Worm (Caenorhabditis elegans) whole organism, L1 larva: Measurements from ENCODE around the gene fnip-2.
A peak's percentile ranks its signal among the peaks of the same experiment; 100 is the strongest.

Source experiments
- C04F5.9 ChIP-seq: sonication (generic microtip); optimal IDR thresholded peaks from 2 replicates; lab custom pipeline; 2016; ENCODE audit warnings: missing genetic modification characterization, missing compliant biosample characterization
- C16A3.4 ChIP-seq: fragments of 150-350 bp; optimal IDR thresholded peaks from 2 replicates; lab custom pipeline; 2014; ENCODE audit warnings: missing biosample characterization, missing genetic modification characterization
- F16B12.6 ChIP-seq: fragments of 150-350 bp; optimal IDR thresholded peaks from 2 replicates; lab custom pipeline; 2014; ENCODE audit warnings: missing biosample characterization, missing genetic modification characterization
- alr-1 ChIP-seq: fragments of 200-800 bp; sonication (Bioruptor generic); optimal IDR thresholded peaks from 2 replicates; lab custom pipeline; 2018; ENCODE audit warnings: borderline replicate concordance, mild to moderate bottlenecking, missing genetic modification characterization, missing compliant biosample characterization
- aly-2 ChIP-seq: fragments of 150-350 bp; optimal IDR thresholded peaks from 2 replicates; lab custom pipeline; 2014; ENCODE audit warnings: missing biosample characterization, missing genetic modification characterization
- ceh-63 ChIP-seq: fragments of 200-800 bp; sonication (Bioruptor generic); optimal IDR thresholded peaks from 2 replicates; lab custom pipeline; 2018; ENCODE audit warnings: mild to moderate bottlenecking, missing genetic modification characterization, missing compliant biosample characterization
- ceh-8 ChIP-seq: fragments of 200-800 bp; sonication (Bioruptor generic); optimal IDR thresholded peaks from 2 replicates; lab custom pipeline; 2018; ENCODE audit warnings: mild to moderate bottlenecking, missing genetic modification characterization, moderate library complexity, missing compliant biosample characterization
- ceh-82 ChIP-seq, 3 experiments: fragments of 150-350 bp in 1 of 3; sonication (generic microtip) in 2 of 3; optimal IDR thresholded peaks; 2 replicates each; lab custom pipeline; 2014 to 2017; ENCODE audit warnings: missing biosample characterization in 3 of 3, missing genetic modification characterization in 3 of 3
- ceh-90 ChIP-seq: sonication (generic microtip); optimal IDR thresholded peaks from 2 replicates; lab custom pipeline; 2016; ENCODE audit warnings: missing genetic modification characterization, missing compliant biosample characterization
- ces-1 ChIP-seq: fragments of 150-350 bp; optimal IDR thresholded peaks from 2 replicates; lab custom pipeline; 2014; ENCODE audit warnings: missing biosample characterization, missing genetic modification reagents, missing genetic modification characterization
- dpl-1 ChIP-seq, 3 experiments: fragments of 150-350 bp in 2 of 3; sonication (generic microtip) in 1 of 3; optimal IDR thresholded peaks; 2 replicates each; lab custom pipeline; 2014 to 2017; ENCODE audit warnings: missing biosample characterization in 3 of 3, missing genetic modification characterization in 3 of 3, missing genetic modification reagents in 3 of 3
- dsc-1 ChIP-seq: sonication (generic microtip); optimal IDR thresholded peaks from 2 replicates; lab custom pipeline; 2016; ENCODE audit warnings: mild to moderate bottlenecking, missing genetic modification characterization, missing compliant biosample characterization
- efl-1 ChIP-seq, 4 experiments: fragments of 150-350 bp; optimal IDR thresholded peaks in 3 of 4; peaks in 1 of 4; 1 replicate in 1 of 4; 2 replicates in 3 of 4; lab custom pipeline; 2014; ENCODE audit warnings: missing biosample characterization in 2 of 4, missing genetic modification characterization in 2 of 4, missing genetic modification reagents in 2 of 4
- efl-3 ChIP-seq: fragments of 200-800 bp; sonication (Bioruptor generic); optimal IDR thresholded peaks from 2 replicates; lab custom pipeline; 2018; ENCODE audit warnings: mild to moderate bottlenecking, missing genetic modification characterization, missing compliant biosample characterization
- egl-13 ChIP-seq: sonication (generic microtip); optimal IDR thresholded peaks from 2 replicates; lab custom pipeline; 2016; ENCODE audit warnings: missing genotype, missing genetic modification reagents, missing genetic modification characterization, missing compliant biosample characterization
- elt-2 ChIP-seq: sonication (generic microtip); optimal IDR thresholded peaks from 2 replicates; lab custom pipeline; 2016; ENCODE audit warnings: missing genetic modification characterization, mild to moderate bottlenecking, inconsistent platforms, missing compliant biosample characterization, missing genetic modification reagents
- elt-3 ChIP-seq, 6 experiments: fragments of 150-350 bp in 1 of 6; sonication (generic microtip); optimal IDR thresholded peaks; 2 replicates each; lab custom pipeline; 2017 to 2018; ENCODE audit warnings: missing biosample characterization in 6 of 6, missing genetic modification characterization in 6 of 6, inconsistent platforms in 1 of 6
- ets-5 ChIP-seq: fragments of 200-800 bp; sonication (Bioruptor generic); IDR thresholded peaks from 2 replicates; pipeline ENCODE4 v1.3.6; 2022; ENCODE audit warnings: missing genetic modification characterization, missing compliant biosample characterization
- fkh-10 ChIP-seq: sonication (generic microtip); optimal IDR thresholded peaks from 2 replicates; lab custom pipeline; 2017; ENCODE audit warnings: missing biosample characterization, missing genetic modification reagents, missing genetic modification characterization
- fkh-4 ChIP-seq: sonication (generic microtip); optimal IDR thresholded peaks from 2 replicates; lab custom pipeline; 2016; ENCODE audit warnings: missing compliant biosample characterization, missing genetic modification characterization, borderline replicate concordance
- grh-1 ChIP-seq: fragments of 200-800 bp; sonication (Bioruptor generic); IDR thresholded peaks from 2 replicates; pipeline ENCODE4 v1.3.6; 2022; ENCODE audit warnings: missing genetic modification reagents, missing genetic modification characterization, missing compliant biosample characterization
- hpl-2 ChIP-seq: fragments of 150-350 bp; optimal IDR thresholded peaks from 2 replicates; lab custom pipeline; 2014; ENCODE audit warnings: missing biosample characterization, missing genetic modification reagents, missing genetic modification characterization
- isw-1 ChIP-seq: fragments of 200-800 bp; sonication (Bioruptor generic); IDR thresholded peaks from 2 replicates; pipeline ENCODE4 v1.3.6; 2022; ENCODE audit warnings: missing genetic modification characterization, missing compliant biosample characterization
- jun-1 ChIP-seq: fragments of 150-350 bp; optimal IDR thresholded peaks from 2 replicates; lab custom pipeline; 2014; ENCODE audit warnings: missing biosample characterization, missing genetic modification reagents, missing genetic modification characterization
- lin-14 ChIP-seq: fragments of 200-800 bp; sonication (Bioruptor generic); optimal IDR thresholded peaks from 2 replicates; lab custom pipeline; 2018; ENCODE audit warnings: mild to moderate bottlenecking, missing genetic modification characterization, moderate library complexity, missing compliant biosample characterization
- lin-15B ChIP-seq: fragments of 150-350 bp; sonication (generic microtip); optimal IDR thresholded peaks from 3 replicates; lab custom pipeline; 2014; ENCODE audit warnings: missing biosample characterization, missing genetic modification characterization
- lin-39 ChIP-seq: fragments of 150-350 bp; optimal IDR thresholded peaks from 2 replicates; lab custom pipeline; 2014; ENCODE audit warnings: missing biosample characterization, missing genetic modification reagents, missing genetic modification characterization
- lir-3 ChIP-seq: sonication (generic microtip); optimal IDR thresholded peaks from 2 replicates; lab custom pipeline; 2016; ENCODE audit warnings: mild to moderate bottlenecking, missing genetic modification characterization, moderate library complexity, missing compliant biosample characterization; ENCODE audit not compliant: poor library complexity
- lsy-2 ChIP-seq, 2 experiments: fragments of 150-350 bp; optimal IDR thresholded peaks; 2 replicates each; lab custom pipeline; 2014; ENCODE audit warnings: missing biosample characterization in 2 of 2, missing genetic modification characterization in 2 of 2
- mab-9 ChIP-seq: fragments of 200-800 bp; sonication (Bioruptor generic); IDR thresholded peaks from 2 replicates; pipeline ENCODE4 v1.3.6; 2022; ENCODE audit warnings: missing genetic modification reagents, missing genetic modification characterization, missing compliant biosample characterization
- nhr-11 ChIP-seq: fragments of 150-350 bp; optimal IDR thresholded peaks from 2 replicates; lab custom pipeline; 2014; ENCODE audit warnings: missing biosample characterization, missing genetic modification characterization
- nhr-19 ChIP-seq: fragments of 200-800 bp; sonication (Bioruptor generic); conservative IDR thresholded peaks from 2 replicates; pipeline ENCODE4 v1.3.6; 2022; ENCODE audit warnings: missing genetic modification characterization, missing compliant biosample characterization
- nhr-20 ChIP-seq: sonication (generic microtip); optimal IDR thresholded peaks from 2 replicates; lab custom pipeline; 2016; ENCODE audit warnings: mild to moderate bottlenecking, missing genetic modification characterization, missing compliant biosample characterization
- nhr-47 ChIP-seq: sonication (generic microtip); optimal IDR thresholded peaks from 2 replicates; lab custom pipeline; 2016; ENCODE audit warnings: mild to moderate bottlenecking, missing genetic modification characterization, moderate library complexity, missing compliant biosample characterization
- nhr-71 ChIP-seq: sonication (generic microtip); optimal IDR thresholded peaks from 2 replicates; lab custom pipeline; 2016; ENCODE audit warnings: mild to moderate bottlenecking, missing genetic modification characterization, moderate library complexity, missing compliant biosample characterization
- nhr-76 ChIP-seq: sonication (generic microtip); optimal IDR thresholded peaks from 2 replicates; lab custom pipeline; 2017; ENCODE audit warnings: missing biosample characterization, missing genetic modification characterization
- nhr-77 ChIP-seq: fragments of 150-350 bp; optimal IDR thresholded peaks from 2 replicates; lab custom pipeline; 2014; ENCODE audit warnings: missing biosample characterization, missing genetic modification characterization
- nhr-84 ChIP-seq: sonication (generic microtip); optimal IDR thresholded peaks from 2 replicates; lab custom pipeline; 2017; ENCODE audit warnings: missing biosample characterization, missing genetic modification characterization
- nhr-90 ChIP-seq: sonication (generic microtip); optimal IDR thresholded peaks from 2 replicates; lab custom pipeline; 2016; ENCODE audit warnings: mild to moderate bottlenecking, missing genetic modification characterization, missing compliant biosample characterization; ENCODE audit not compliant: poor library complexity
- pax-3 ChIP-seq: fragments of 200-800 bp; sonication (Bioruptor generic); optimal IDR thresholded peaks from 2 replicates; lab custom pipeline; 2018; ENCODE audit warnings: mild to moderate bottlenecking, missing genetic modification characterization, moderate library complexity, missing compliant biosample characterization
- snpc-4 ChIP-seq: fragments of 150-350 bp; optimal IDR thresholded peaks from 2 replicates; lab custom pipeline; 2014; ENCODE audit warnings: missing biosample characterization, missing genetic modification characterization
- snu-23 ChIP-seq: sonication (generic microtip); optimal IDR thresholded peaks from 2 replicates; lab custom pipeline; 2016; ENCODE audit warnings: missing genetic modification characterization, missing compliant biosample characterization
- sup-37 ChIP-seq: fragments of 200-800 bp; sonication (Bioruptor generic); optimal IDR thresholded peaks from 2 replicates; lab custom pipeline; 2018; ENCODE audit warnings: mild to moderate bottlenecking, missing genetic modification characterization, missing compliant biosample characterization
- swsn-7 ChIP-seq: sonication (generic microtip); optimal IDR thresholded peaks from 2 replicates; lab custom pipeline; 2016; ENCODE audit warnings: missing genetic modification characterization, missing compliant biosample characterization
- unc-130 ChIP-seq: fragments of 150-350 bp; optimal IDR thresholded peaks from 2 replicates; lab custom pipeline; 2017; ENCODE audit warnings: missing biosample characterization, missing genetic modification characterization, inconsistent platforms
- unc-86 ChIP-seq: sonication (generic microtip); optimal IDR thresholded peaks from 2 replicates; lab custom pipeline; 2016; ENCODE audit warnings: missing genetic modification characterization, missing compliant biosample characterization
- xbp-1 ChIP-seq: sonication (generic microtip); optimal IDR thresholded peaks from 2 replicates; lab custom pipeline; 2016; ENCODE audit warnings: missing genetic modification characterization, missing compliant biosample characterization
- zag-1 ChIP-seq: fragments of 150-350 bp; optimal IDR thresholded peaks from 2 replicates; lab custom pipeline; 2014; ENCODE audit warnings: missing biosample characterization, missing genetic modification characterization
- zip-4 ChIP-seq: fragments of 200-800 bp; sonication (Bioruptor generic); optimal IDR thresholded peaks from 2 replicates; lab custom pipeline; 2018; ENCODE audit warnings: mild to moderate bottlenecking, missing genetic modification characterization, moderate library complexity, missing compliant biosample characterization

Gene fnip-2

DNA sequence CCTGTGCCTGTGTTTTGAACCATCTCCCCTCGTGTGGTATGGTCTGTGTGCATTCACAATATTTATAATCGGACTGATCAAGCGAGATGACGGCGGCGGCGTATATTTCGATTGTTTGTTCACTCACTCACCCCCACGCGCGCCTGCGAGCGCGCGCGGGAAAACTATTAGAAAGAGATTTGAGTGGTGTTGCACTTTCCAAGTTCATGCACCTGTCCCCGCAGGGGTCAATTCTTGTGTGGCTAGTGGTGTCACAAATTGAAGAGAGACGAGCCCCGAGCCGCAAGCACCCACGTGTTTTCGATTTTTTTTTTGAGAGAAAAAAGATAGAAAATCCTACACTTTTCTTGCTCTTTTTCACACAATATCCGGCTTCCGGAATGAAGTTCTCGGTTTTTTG lies 5.4 kb upstream of the fnip-2 start (continued):
- no peak for TF ChIP-seq ceh-82 (tag; optimal IDR thresholded peaks at IDR 0.05; lab: Kevin White, UChicago)
- no peak for TF ChIP-seq nhr-84 (tag; lab: Kevin White, UChicago)
- TF ChIP-seq lin-14 (GFP tag; lab: Kevin White, UChicago), result peak; percentile 76
- TF ChIP-seq pax-3 (tag; lab: Kevin White, UChicago), result no peak
- TF ChIP-seq, all 84 proteins: peak for 11

DNA sequence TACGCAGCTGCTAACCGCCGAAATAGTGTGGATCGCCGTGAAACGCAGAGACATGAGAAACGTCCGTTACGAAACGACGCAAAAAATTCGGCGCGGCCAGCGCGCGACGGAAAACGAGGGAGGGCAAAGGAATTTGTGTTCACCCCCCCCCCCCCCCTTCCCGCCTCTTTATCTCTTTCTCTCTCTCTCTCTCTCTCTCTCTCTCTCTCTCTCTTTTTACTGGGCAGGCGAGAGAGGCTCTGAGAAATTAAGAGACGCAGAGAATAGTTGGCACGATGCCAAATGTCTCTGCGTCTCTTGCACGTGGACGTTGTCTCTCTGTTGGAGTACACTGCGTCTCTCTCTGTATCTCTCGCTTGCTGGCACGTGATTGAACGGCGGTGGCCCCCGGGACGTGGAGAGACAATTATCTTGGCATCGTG lies 3.3 kb upstream of the fnip-2 start:
- TF ChIP-seq lsy-2 (tag; optimal IDR thresholded peaks at IDR 0.05; lab: Kevin White, UChicago) (peak; percentile 90 to 92), xbp-1 (tag; lab: Kevin White, UChicago) (peak; percentile 96), elt-2 (tag; lab: Kevin White, UChicago) (peak; percentile 93), grh-1 (GFP tag; lab: Robert Waterston, UW) (peak; percentile 99), unc-130 (tag; lab: Kevin White, UChicago) (peak; percentile 65), nhr-20 (tag; lab: Kevin White, UChicago) (peak; percentile 98), egl-13 (peak; percentile 97), elt-3 (tag; optimal IDR thresholded peaks at IDR 0.05; lab: Kevin White, UChicago) (peak in 3 of 6 experiments; percentile 76 to 85 (median 81)), hpl-2 (GFP tag; lab: Kevin White, UChicago) (peak; percentile 82), C16A3.4 (tag; lab: Kevin White, UChicago) (peak; percentile 80), snpc-4 (tag; lab: Kevin White, UChicago) (peak; percentile 85), dpl-1 (GFP tag; optimal IDR thresholded peaks at IDR 0.05; lab: Kevin White, UChicago) (peak; percentile 73 to 79 (median 77)), lir-3 (tag; lab: Kevin White, UChicago) (peak; percentile 85), efl-1 (optimal IDR thresholded peaks at IDR 0.05; lab: Kevin White, UChicago) (peak; percentile 87 to 95), efl-1 (GFP tag; optimal IDR thresholded peaks at IDR 0.05 in 1 of 2; lab: Kevin White, UChicago) (peak; percentile 71 to 98), swsn-7 (tag; lab: Kevin White, UChicago) (peak; percentile 99), pax-3 (tag; lab: Kevin White, UChicago) (peak; percentile 99), ceh-8 (GFP tag; lab: Kevin White, UChicago) (peak; percentile 96), nhr-76 (tag; lab: Kevin White, UChicago) (peak; percentile 70), nhr-19 (GFP tag; lab: Robert Waterston, UW) (peak; percentile 98), aly-2 (tag; lab: Kevin White, UChicago) (peak; percentile 52), alr-1 (no peak), nhr-47 (tag; lab: Kevin White, UChicago) (peak; percentile 99), ets-5 (GFP tag; lab: Robert Waterston, UW) (no peak), zag-1 (no peak), lin-15B (peak; percentile 21), snu-23 (GFP tag; lab: Kevin White, UChicago) (peak; percentile 98), C04F5.9 (tag; lab: Kevin White, UChicago) (peak; percentile 83), F16B12.6 (peak; percentile 40), fkh-10 (GFP tag; lab: Kevin White, UChicago) (peak; percentile 86), nhr-90 (tag; lab: Kevin White, UChicago) (peak; percentile 98), zip-4 (GFP tag; lab: Kevin White, UChicago) (peak; percentile 96), fkh-4 (peak; percentile 88), lin-14 (GFP tag; lab: Kevin White, UChicago) (peak; percentile 100), lin-39 (tag; lab: Kevin White, UChicago) (peak; percentile 91), isw-1 (GFP tag; lab: Robert Waterston, UW) (peak; percentile 95), ceh-63 (peak; percentile 90), dsc-1 (tag; lab: Kevin White, UChicago) (peak; percentile 98), ceh-90 (peak; percentile 35), jun-1 (tag; lab: Kevin White, UChicago) (peak; percentile 96), nhr-71 (peak; percentile 100), ces-1 (GFP tag; lab: Kevin White, UChicago) (no peak), efl-3 (peak; percentile 95), sup-37 (GFP tag; lab: Kevin White, UChicago) (peak; percentile 98), unc-86 (tag; lab: Kevin White, UChicago) (peak; percentile 99), nhr-11 (tag; lab: Kevin White, UChicago) (peak; percentile 95), mab-9 (GFP tag; lab: Robert Waterston, UW) (peak; percentile 96), nhr-77 (peak; percentile 92)
